Fruit fly (Drosophila melanogaster) whole organism, adult: Measurements from ENCODE around the gene RhoGAP15B.

Experiments
- CG1620 ChIP-seq: fragments of 200-800 bp; sonication (Bioruptor generic); optimal IDR thresholded peaks from 2 replicates; lab custom pipeline; 2016; ENCODE audit warnings: missing biosample characterization, missing genetic modification characterization
- CG33017 ChIP-seq: fragments of 200-800 bp; sonication (Bioruptor generic); optimal IDR thresholded peaks from 2 replicates; lab custom pipeline; 2018; ENCODE audit warnings: missing biosample characterization, mild to moderate bottlenecking, missing genetic modification characterization, moderate library complexity
- Mnt ChIP-seq: fragments of 200-800 bp; sonication (Bioruptor generic); optimal IDR thresholded peaks from 2 replicates; lab custom pipeline; 2016; ENCODE audit warnings: missing biosample characterization, mild to moderate bottlenecking, missing genetic modification characterization
- bab1 ChIP-seq: fragments of 200-800 bp; sonication (Bioruptor generic); optimal IDR thresholded peaks from 3 replicates; lab custom pipeline; 2019; ENCODE audit warnings: missing biosample characterization, mild to moderate bottlenecking, missing genetic modification characterization, moderate library complexity
- cic ChIP-seq: fragments of 200-800 bp; sonication (Bioruptor generic); optimal IDR thresholded peaks from 2 replicates; lab custom pipeline; 2017; ENCODE audit warnings: missing biosample characterization, mild to moderate bottlenecking, missing genetic modification characterization, moderate library complexity

DNA sequence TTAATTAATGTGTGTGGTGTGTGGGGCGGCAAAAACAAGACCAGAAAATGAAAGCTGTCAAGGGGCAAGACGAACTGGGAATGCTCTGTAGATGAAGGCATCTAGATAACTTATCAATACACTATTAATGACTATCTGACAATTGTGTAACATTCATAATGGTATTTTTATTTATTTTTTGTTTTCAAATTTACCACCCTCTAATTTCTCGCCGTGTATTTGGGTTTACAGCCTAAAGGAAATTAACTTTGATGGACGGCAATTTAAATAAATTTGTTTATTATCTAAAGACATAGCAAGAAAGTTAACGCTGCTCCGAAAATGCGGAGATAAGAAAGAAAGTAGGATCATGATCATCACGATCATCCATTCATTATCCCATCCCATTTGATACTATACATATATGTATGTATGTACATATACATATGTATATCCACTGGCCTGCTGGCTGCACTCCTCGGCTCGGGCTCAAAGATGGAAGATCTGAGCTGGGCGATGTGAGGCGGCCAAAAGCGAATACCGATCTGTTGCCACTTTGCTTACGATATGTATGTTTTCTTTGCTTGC lies 10.2 kb upstream of the RhoGAP15B start:
- TF ChIP-seq Mnt, result no peak
- no peak for TF ChIP-seq cic (GFP tag; lab: Kevin White, UChicago)
- TF ChIP-seq CG33017 (tag; lab: Kevin White, UChicago), result no peak
- no peak for TF ChIP-seq bab1 (GFP tag; lab: Kevin White, UChicago)
- TF ChIP-seq CG1620 (GFP tag; lab: Kevin White, UChicago), result no peak
